Fruit fly (Drosophila melanogaster): ENCODE measurements around the gene toe.
A peak's percentile ranks its signal among the peaks of the same experiment; 100 is the strongest.

toe gene

dm6 chr3L:12405889-12406500 is 26.5 kb downstream of the toe start:
- TF ChIP-seq cnc (optimal IDR thresholded peaks at IDR 0.05), result peak in 1 of 2 experiments; percentile 58
- no peak for TF ChIP-seq CG7045 (GFP tag; optimal IDR thresholded peaks at IDR 0.05)
- peak; percentile 81 for TF ChIP-seq kay (GFP tag; ENCODE audit: borderline replicate concordance)
- TF ChIP-seq Mnt (GFP tag; optimal IDR thresholded peaks at IDR 0.05), result no peak
- no peak for TF ChIP-seq CG5204 (GFP tag; optimal IDR thresholded peaks at IDR 0.05)

- no peak for TF ChIP-seq toe (GFP tag; optimal IDR thresholded peaks at IDR 0.05)
- no peak for TF ChIP-seq CG11617 (GFP tag; optimal IDR thresholded peaks at IDR 0.05)
- TF ChIP-seq CG5204 (GFP tag; optimal IDR thresholded peaks at IDR 0.05), result no peak
- TF ChIP-seq CG12768 (GFP tag; optimal IDR thresholded peaks at IDR 0.05), result no peak
- no peak for TF ChIP-seq CG7045 (GFP tag; optimal IDR thresholded peaks at IDR 0.05)
- TF ChIP-seq cnc (optimal IDR thresholded peaks at IDR 0.05), result no peak
- TF ChIP-seq kay (GFP tag; ENCODE audit: borderline replicate concordance), result no peak
- no peak for TF ChIP-seq CG33017 (tag; optimal IDR thresholded peaks at IDR 0.05)
Measured at dm6 chr3L:12401800-12402199, 30.7 kb downstream of the toe start, which contains the start of gene Smyd4-2. TSS of gene Smyd4-2 (minus strand) at chr3L:12401935.

- TF ChIP-seq ovo (GFP tag; optimal IDR thresholded peaks at IDR 0.05) (no peak), pad (GFP tag; optimal IDR thresholded peaks at IDR 0.05) (no peak), CG7045 (GFP tag; optimal IDR thresholded peaks at IDR 0.05) (no peak), kay (GFP tag; ENCODE audit: borderline replicate concordance) (no peak)
Measured at dm6 chr3L:12399171-12399570, 33.3 kb downstream of the toe start, which contains the start of gene CG32104. TSS of gene CG32104 (minus strand) at chr3L:12399322.

DNA sequence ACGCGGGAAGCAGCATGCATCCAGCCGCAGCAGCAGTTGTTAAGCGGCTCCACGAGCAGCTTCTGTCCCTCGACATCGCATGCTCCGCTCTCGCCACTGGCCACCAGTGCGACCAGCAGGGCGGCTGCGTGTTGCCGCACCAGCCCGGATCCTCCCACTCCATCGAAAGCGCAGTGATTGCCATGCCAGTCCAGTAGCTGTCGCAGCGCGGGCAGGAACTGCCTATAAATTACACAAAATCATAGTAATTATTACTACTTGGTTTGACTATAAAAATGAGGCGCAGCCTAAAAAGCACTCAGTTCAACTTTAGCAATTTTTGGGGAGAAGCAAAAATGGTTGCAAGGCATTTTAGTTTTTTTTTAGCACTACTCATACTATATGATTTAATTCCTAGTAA is 36.6 kb downstream of the toe start, which contains the start of gene Obp69a:
Gene Obp69a (plus strand): TSS at position 301 of the 400 bp plus-strand sequence.
- TF ChIP-seq cnc (optimal IDR thresholded peaks at IDR 0.05) (no peak), CG12768 (GFP tag; optimal IDR thresholded peaks at IDR 0.05) (no peak), Hr96 (GFP tag; optimal IDR thresholded peaks at IDR 0.05) (no peak), toe (GFP tag; optimal IDR thresholded peaks at IDR 0.05) (no peak), Crg-1 (GFP tag; optimal IDR thresholded peaks at IDR 0.05) (no peak), tj (GFP tag; optimal IDR thresholded peaks at IDR 0.05) (no peak), pad (GFP tag; optimal IDR thresholded peaks at IDR 0.05) (no peak), Mnt (GFP tag; optimal IDR thresholded peaks at IDR 0.05) (no peak), CG5204 (GFP tag; optimal IDR thresholded peaks at IDR 0.05) (no peak)

dm6 chr3L:12392758-12393157 is 39.7 kb downstream of the toe start:
- TF ChIP-seq tj (GFP tag; optimal IDR thresholded peaks at IDR 0.05) (no peak), Mnt (GFP tag; optimal IDR thresholded peaks at IDR 0.05) (no peak), cic (GFP tag; optimal IDR thresholded peaks at IDR 0.05) (no peak), pad (GFP tag; optimal IDR thresholded peaks at IDR 0.05) (no peak), CG1620 (GFP tag; optimal IDR thresholded peaks at IDR 0.05) (no peak), cnc (optimal IDR thresholded peaks at IDR 0.05) (no peak), CG5204 (GFP tag; optimal IDR thresholded peaks at IDR 0.05) (no peak), CG7101 (tag; optimal IDR thresholded peaks at IDR 0.05) (no peak), bab1 (GFP tag; optimal IDR thresholded peaks at IDR 0.05) (no peak), CG7045 (GFP tag; optimal IDR thresholded peaks at IDR 0.05) (no peak), CG14711 (tag; optimal IDR thresholded peaks at IDR 0.05) (no peak), Hr96 (GFP tag; optimal IDR thresholded peaks at IDR 0.05) (no peak)

DNA sequence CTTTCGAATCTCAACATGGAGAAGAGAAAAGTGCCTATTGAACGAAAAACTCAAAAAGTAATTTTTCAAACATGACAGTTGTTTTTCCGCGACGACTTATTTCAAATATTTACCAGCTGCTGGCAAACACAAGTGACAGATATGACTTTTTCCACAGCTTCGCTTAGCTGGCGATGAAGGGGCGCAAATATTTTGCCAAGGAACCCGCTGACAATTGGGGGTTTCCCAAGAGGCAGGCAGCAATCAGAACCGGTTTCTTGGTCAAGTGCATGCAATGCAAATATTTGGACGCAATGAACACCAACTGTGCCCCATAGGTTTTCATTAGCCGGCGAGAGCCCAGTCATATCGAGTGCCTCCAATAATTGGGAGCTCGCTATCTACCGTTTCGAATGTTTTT is 40.4 kb downstream of the toe start:
- no peak for TF ChIP-seq CG1620 (GFP tag; optimal IDR thresholded peaks at IDR 0.05)
- no peak for TF ChIP-seq Mnt (GFP tag; optimal IDR thresholded peaks at IDR 0.05)
- TF ChIP-seq Hr96 (GFP tag; optimal IDR thresholded peaks at IDR 0.05), result no peak
- TF ChIP-seq kay (GFP tag; ENCODE audit: borderline replicate concordance), result no peak
- no peak for TF ChIP-seq CG7045 (GFP tag; optimal IDR thresholded peaks at IDR 0.05)

dm6 chr3L:12391240-12391843 is 41.1 kb downstream of the toe start, which contains the start of gene Ncc69:
TSS of gene Ncc69 (minus strand) at chr3L:12391444.
- no peak for TF ChIP-seq CG14711 (tag; optimal IDR thresholded peaks at IDR 0.05)
- no peak for TF ChIP-seq CG12768 (GFP tag; optimal IDR thresholded peaks at IDR 0.05)
- TF ChIP-seq CG33017 (tag; optimal IDR thresholded peaks at IDR 0.05), result no peak
- peak; percentile 41 for TF ChIP-seq kay (GFP tag; ENCODE audit: borderline replicate concordance)
- TF ChIP-seq Clk (GFP tag; optimal IDR thresholded peaks at IDR 0.05), result no peak
- no peak for TF ChIP-seq toe (GFP tag; optimal IDR thresholded peaks at IDR 0.05)
- no peak for TF ChIP-seq Hr96 (GFP tag; optimal IDR thresholded peaks at IDR 0.05)
- no peak for TF ChIP-seq cnc (optimal IDR thresholded peaks at IDR 0.05)
- TF ChIP-seq Mnt (GFP tag; optimal IDR thresholded peaks at IDR 0.05), result peak; percentile 48
- TF ChIP-seq bab1 (GFP tag; optimal IDR thresholded peaks at IDR 0.05), result peak; percentile 21
- no peak for TF ChIP-seq CG1620 (GFP tag; optimal IDR thresholded peaks at IDR 0.05)
- TF ChIP-seq Crg-1 (GFP tag; optimal IDR thresholded peaks at IDR 0.05), result no peak
- no peak for TF ChIP-seq cic (GFP tag; optimal IDR thresholded peaks at IDR 0.05)
- peak; percentile 22 for TF ChIP-seq tj (GFP tag; optimal IDR thresholded peaks at IDR 0.05)
- no peak for TF ChIP-seq CG5204 (GFP tag; optimal IDR thresholded peaks at IDR 0.05)
- no peak for TF ChIP-seq CG7101 (tag; optimal IDR thresholded peaks at IDR 0.05)
- TF ChIP-seq CG7045 (GFP tag; optimal IDR thresholded peaks at IDR 0.05), result no peak
- no peak for TF ChIP-seq pad (GFP tag; optimal IDR thresholded peaks at IDR 0.05)
- no peak for TF ChIP-seq ovo (GFP tag; optimal IDR thresholded peaks at IDR 0.05)
- TF ChIP-seq CG11617 (GFP tag; optimal IDR thresholded peaks at IDR 0.05), result no peak
